Fruit fly (Drosophila melanogaster) whole organism, embryonic: ENCODE data around the gene CG42465.

Experiments
- B-H1 ChIP-seq: fragments of 200-800 bp; sonication (Bioruptor generic); IDR thresholded peaks from 3 replicates; pipeline ENCODE4 v1.3.6; 2022; ENCODE audit warnings: missing biosample characterization, missing genetic modification characterization
- B-H2 ChIP-seq: fragments of 200-800 bp; sonication (Bioruptor generic); optimal IDR thresholded peaks from 2 replicates; lab custom pipeline; 2018; ENCODE audit warnings: missing biosample characterization, mild to moderate bottlenecking, missing genetic modification characterization
- Blimp-1 ChIP-seq: fragments of 200-800 bp; sonication (Bioruptor generic); optimal IDR thresholded peaks from 3 replicates; lab custom pipeline; 2018; ENCODE audit warnings: missing biosample characterization, missing genetic modification characterization, mild to moderate bottlenecking, moderate library complexity, missing genetic modification reagents
- BtbVII ChIP-seq: fragments of 200-800 bp; sonication (Bioruptor generic); optimal IDR thresholded peaks from 3 replicates; lab custom pipeline; 2017; ENCODE audit warnings: missing biosample characterization, mild to moderate bottlenecking, missing genetic modification characterization
- CG12659 ChIP-seq: fragments of 200-800 bp; sonication (Bioruptor generic); optimal IDR thresholded peaks from 3 replicates; lab custom pipeline; 2017; ENCODE audit warnings: mild to moderate bottlenecking, missing biosample characterization, missing genetic modification reagents, missing genetic modification characterization
- CG12744 ChIP-seq: fragments of 200-800 bp; sonication (Bioruptor generic); optimal IDR thresholded peaks from 2 replicates; lab custom pipeline; 2016; ENCODE audit warnings: missing biosample characterization, missing genetic modification characterization
- CG13424 ChIP-seq: fragments of 200-800 bp; sonication (Bioruptor generic); optimal IDR thresholded peaks from 2 replicates; lab custom pipeline; 2019; ENCODE audit warnings: missing biosample characterization, mild to moderate bottlenecking, missing genetic modification characterization, moderate library complexity
- CG14710 ChIP-seq: fragments of 200-800 bp; sonication (Bioruptor generic); optimal IDR thresholded peaks from 3 replicates; lab custom pipeline; 2019; ENCODE audit warnings: missing biosample characterization, mild to moderate bottlenecking, missing genetic modification characterization, moderate library complexity
- CG17568 ChIP-seq: fragments of 200-800 bp; sonication (Bioruptor generic); optimal IDR thresholded peaks from 2 replicates; lab custom pipeline; 2018; ENCODE audit warnings: missing biosample characterization, mild to moderate bottlenecking, missing genetic modification characterization, moderate library complexity
- CG1832 ChIP-seq: fragments of 200-800 bp; sonication (Bioruptor generic); optimal IDR thresholded peaks from 2 replicates; lab custom pipeline; 2017; ENCODE audit warnings: missing biosample characterization, mild to moderate bottlenecking, missing genetic modification characterization, inconsistent platforms
- CG34422 ChIP-seq: fragments of 200-800 bp; sonication (Bioruptor generic); IDR thresholded peaks from 3 replicates; pipeline ENCODE4 v1.3.6; 2022; ENCODE audit warnings: missing biosample characterization, missing genetic modification characterization
- CG3847 ChIP-seq: fragments of 200-800 bp; sonication (Bioruptor generic); IDR thresholded peaks from 2 replicates; pipeline ENCODE4 v1.3.6; 2022; ENCODE audit warnings: missing biosample characterization, missing genetic modification characterization
- CG43689 ChIP-seq: fragments of 200-800 bp; sonication (Bioruptor generic); IDR thresholded peaks from 2 replicates; pipeline ENCODE4 v1.3.6; 2022; ENCODE audit warnings: missing biosample characterization, missing genetic modification characterization
- CG4424 ChIP-seq: fragments of 200-800 bp; sonication (Bioruptor generic); optimal IDR thresholded peaks from 3 replicates; lab custom pipeline; 2016; ENCODE audit warnings: missing biosample characterization, missing genetic modification characterization
- CG4617 ChIP-seq: fragments of 200-800 bp; sonication (Bioruptor generic); optimal IDR thresholded peaks from 3 replicates; lab custom pipeline; 2016; ENCODE audit warnings: missing biosample characterization, missing genetic modification characterization, borderline replicate concordance
- CG9609 ChIP-seq: fragments of 200-800 bp; sonication (Bioruptor generic); optimal IDR thresholded peaks from 3 replicates; lab custom pipeline; 2016; ENCODE audit warnings: missing biosample characterization, missing genetic modification characterization
- CG9727 ChIP-seq: fragments of 200-800 bp; sonication (Bioruptor generic); optimal IDR thresholded peaks from 3 replicates; lab custom pipeline; 2017; ENCODE audit warnings: missing biosample characterization, mild to moderate bottlenecking, missing genetic modification characterization
- Camta ChIP-seq: fragments of 200-800 bp; sonication (Bioruptor generic); optimal IDR thresholded peaks from 2 replicates; lab custom pipeline; 2016; ENCODE audit warnings: missing biosample characterization, missing genetic modification characterization
- Dek ChIP-seq: fragments of 200-800 bp; sonication (Bioruptor generic); optimal IDR thresholded peaks from 3 replicates; lab custom pipeline; 2019; ENCODE audit warnings: missing biosample characterization, mild to moderate bottlenecking, missing genetic modification characterization, moderate library complexity
- HmgD ChIP-seq: fragments of 200-800 bp; sonication (Bioruptor generic); optimal IDR thresholded peaks from 3 replicates; lab custom pipeline; 2016; ENCODE audit warnings: missing biosample characterization, missing genetic modification characterization
- Hmr ChIP-seq: fragments of 200-800 bp; sonication (Bioruptor generic); optimal IDR thresholded peaks from 3 replicates; lab custom pipeline; 2017; ENCODE audit warnings: mild to moderate bottlenecking, missing biosample characterization, missing genetic modification reagents, missing genetic modification characterization
- Lhr ChIP-seq: fragments of 200-800 bp; sonication (Bioruptor generic); optimal IDR thresholded peaks from 3 replicates; lab custom pipeline; 2017; ENCODE audit warnings: mild to moderate bottlenecking, missing biosample characterization, missing genetic modification reagents, missing genetic modification characterization
- Med ChIP-seq: fragments of 200-800 bp; sonication (Bioruptor generic); peaks from one replicate; lab custom pipeline; 2016; ENCODE audit warnings: missing biosample characterization, missing genetic modification characterization, mild to moderate bottlenecking, inconsistent platforms, moderate library complexity
- Myb ChIP-seq: fragments of 200-800 bp; sonication (Bioruptor generic); optimal IDR thresholded peaks from 2 replicates; lab custom pipeline; 2016; ENCODE audit warnings: missing biosample characterization, missing genetic modification characterization
- NC2α ChIP-seq: fragments of 200-800 bp; sonication (Bioruptor generic); optimal IDR thresholded peaks from 2 replicates; lab custom pipeline; 2016; ENCODE audit warnings: missing biosample characterization, missing genetic modification characterization
- Nf-YA ChIP-seq: fragments of 200-800 bp; sonication (Bioruptor generic); IDR thresholded peaks from 2 replicates; pipeline ENCODE4 v1.3.6; 2022; ENCODE audit warnings: missing biosample characterization, missing genetic modification characterization
- Scr ChIP-seq: fragments of 200-800 bp; sonication (Bioruptor generic); IDR thresholded peaks from 2 replicates; pipeline ENCODE4 v1.3.6; 2022; ENCODE audit warnings: missing biosample characterization, missing genetic modification characterization; ENCODE audit not compliant: partially characterized antibody
- Sox102F ChIP-seq: fragments of 200-800 bp; sonication (Bioruptor generic); optimal IDR thresholded peaks from 2 replicates; lab custom pipeline; 2018; ENCODE audit warnings: missing biosample characterization, mild to moderate bottlenecking, missing genetic modification characterization, moderate library complexity
- Sry-δ ChIP-seq: fragments of 200-800 bp; sonication (Bioruptor generic); optimal IDR thresholded peaks from 2 replicates; lab custom pipeline; 2016; ENCODE audit warnings: missing biosample characterization, missing genetic modification characterization
- abd-A ChIP-seq: fragments of 200-800 bp; sonication (Bioruptor generic); optimal IDR thresholded peaks from 3 replicates; lab custom pipeline; 2019; ENCODE audit warnings: missing biosample characterization, mild to moderate bottlenecking, missing genetic modification characterization, moderate library complexity
- dmrt99B ChIP-seq: fragments of 200-800 bp; sonication (Bioruptor generic); optimal IDR thresholded peaks from 2 replicates; lab custom pipeline; 2018; ENCODE audit warnings: missing biosample characterization, mild to moderate bottlenecking, missing genetic modification characterization, moderate library complexity
- gce ChIP-seq: fragments of 200-800 bp; sonication (Bioruptor generic); IDR thresholded peaks from 3 replicates; pipeline ENCODE4 v1.3.6; 2022; ENCODE audit warnings: missing biosample characterization, missing genetic modification characterization
- grn ChIP-seq: fragments of 200-800 bp; sonication (Bioruptor generic); optimal IDR thresholded peaks from 3 replicates; lab custom pipeline; 2017; ENCODE audit warnings: missing biosample characterization, missing genetic modification characterization
- gro ChIP-seq: fragments of 200-800 bp; sonication (Bioruptor generic); optimal IDR thresholded peaks from 2 replicates; lab custom pipeline; 2016; ENCODE audit warnings: missing biosample characterization, missing genetic modification characterization
- gt ChIP-seq: fragments of 200-800 bp; sonication (Bioruptor generic); IDR thresholded peaks from 2 replicates; pipeline ENCODE4 v1.3.6; 2022; ENCODE audit warnings: missing biosample characterization, missing genetic modification characterization
- kni ChIP-seq: fragments of 200-800 bp; sonication (Bioruptor generic); optimal IDR thresholded peaks from 3 replicates; lab custom pipeline; 2017; ENCODE audit warnings: mild to moderate bottlenecking, missing biosample characterization, missing genetic modification reagents, missing genetic modification characterization
- pros ChIP-seq: fragments of 200-800 bp; sonication (Bioruptor generic); optimal IDR thresholded peaks from 3 replicates; lab custom pipeline; 2019; ENCODE audit warnings: missing biosample characterization, mild to moderate bottlenecking, missing genetic modification characterization, moderate library complexity
- ro ChIP-seq: fragments of 200-800 bp; sonication (Bioruptor generic); IDR thresholded peaks from 2 replicates; pipeline ENCODE4 v1.3.6; 2022; ENCODE audit warnings: missing biosample characterization, missing genetic modification characterization
- row ChIP-seq: fragments of 200-800 bp; sonication (Bioruptor generic); IDR thresholded peaks from 3 replicates; pipeline ENCODE4 v1.3.6; 2022; ENCODE audit warnings: missing biosample characterization, missing genetic modification characterization
- run ChIP-seq: fragments of 200-800 bp; sonication (Bioruptor generic); optimal IDR thresholded peaks from 3 replicates; lab custom pipeline; 2018; ENCODE audit warnings: missing biosample characterization, mild to moderate bottlenecking, missing genetic modification characterization
- stc ChIP-seq: fragments of 200-800 bp; sonication (Bioruptor generic); IDR thresholded peaks from 2 replicates; pipeline ENCODE4 v1.3.6; 2022; ENCODE audit warnings: missing biosample characterization, missing genetic modification characterization
- trem ChIP-seq: fragments of 200-800 bp; optimal IDR thresholded peaks from 3 replicates; lab custom pipeline; 2019; ENCODE audit warnings: missing biosample characterization, mild to moderate bottlenecking, missing genetic modification characterization, moderate library complexity
- twi ChIP-seq: fragments of 200-800 bp; optimal IDR thresholded peaks from 2 replicates; lab custom pipeline; 2019; ENCODE audit warnings: missing biosample characterization, mild to moderate bottlenecking, missing genetic modification characterization, moderate library complexity
- unpg ChIP-seq: fragments of 200-800 bp; sonication (Bioruptor generic); optimal IDR thresholded peaks from 3 replicates; lab custom pipeline; 2018; ENCODE audit warnings: missing biosample characterization, mild to moderate bottlenecking, missing genetic modification characterization, moderate library complexity
- wdn ChIP-seq: fragments of 200-800 bp; sonication (Bioruptor generic); IDR thresholded peaks from 2 replicates; pipeline ENCODE4 v1.3.6; 2022; ENCODE audit warnings: missing biosample characterization, missing genetic modification characterization
- yki ChIP-seq: fragments of >200 bp; optimal IDR thresholded peaks from 3 replicates; lab custom pipeline; 2018
- zen ChIP-seq: fragments of 200-800 bp; sonication (Bioruptor generic); optimal IDR thresholded peaks from 3 replicates; lab custom pipeline; 2018; ENCODE audit warnings: missing biosample characterization, mild to moderate bottlenecking, missing genetic modification characterization, moderate library complexity
- zfh2 ChIP-seq: fragments of 200-800 bp; sonication (Bioruptor generic); optimal IDR thresholded peaks from 2 replicates; lab custom pipeline; 2016; ENCODE audit warnings: missing biosample characterization, missing genetic modification characterization

The CG42465 gene

DNA sequence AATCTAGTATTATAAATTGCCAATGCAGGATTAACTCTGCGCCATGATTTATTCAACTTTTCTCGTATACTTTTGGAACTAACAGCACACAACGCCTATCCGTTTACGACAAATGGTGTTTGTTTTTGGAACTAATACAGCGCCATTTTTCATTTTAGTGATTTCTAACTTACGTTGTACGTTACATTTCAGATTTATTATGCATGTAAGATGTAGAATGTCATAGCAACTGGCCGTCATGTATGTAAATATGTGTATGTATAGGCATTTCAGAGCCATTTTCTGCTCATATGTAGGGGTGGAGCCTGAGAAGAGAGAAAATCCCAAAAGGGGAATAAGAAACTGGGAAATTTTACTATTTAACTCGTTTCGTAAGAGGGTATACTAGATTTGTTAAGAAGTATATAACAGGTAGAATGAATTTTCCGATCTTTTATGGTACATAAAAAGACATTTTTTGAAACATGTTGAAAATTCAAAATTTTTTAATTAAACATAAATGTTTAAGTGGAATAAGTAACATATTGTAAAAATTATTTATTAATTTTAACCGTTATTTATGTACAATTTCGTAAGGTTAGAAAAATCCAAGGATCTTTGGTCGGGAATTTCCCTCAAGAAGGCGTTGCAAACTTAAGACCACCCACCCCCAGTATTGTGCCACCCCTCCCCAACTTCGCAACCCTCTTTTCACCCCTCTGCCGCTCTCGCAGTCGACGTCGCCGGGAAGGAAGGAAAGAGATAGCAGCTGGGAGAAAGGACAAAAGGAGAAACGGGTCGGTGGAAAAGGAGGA is 42.4 kb upstream of the CG42465 start (continued):
- TF ChIP-seq dmrt99B (peak; percentile 40), BtbVII (GFP tag; lab: Kevin White, UChicago) (no peak), HmgD (peak; percentile 75), zfh2 (GFP tag; lab: Kevin White, UChicago) (peak; percentile 32), kni (peak; percentile 14), CG9727 (GFP tag; lab: Kevin White, UChicago) (peak; percentile 16), zen (tag; lab: Kevin White, UChicago) (peak; percentile 81), row (GFP tag; lab: Robert Waterston, UW) (peak; percentile 72; the same call in 2 of the 3 replicates), CG9609 (GFP tag; lab: Kevin White, UChicago) (no peak), Med (GFP tag; lab: Kevin White, UChicago) (peak; percentile 96), wdn (GFP tag; lab: Robert Waterston, UW) (no peak), CG4424 (GFP tag; lab: Kevin White, UChicago) (peak; percentile 66), CG12659 (GFP tag; lab: Kevin White, UChicago) (peak; percentile 32), NC2α (GFP tag; lab: Kevin White, UChicago) (peak; percentile 33), unpg (GFP tag; lab: Kevin White, UChicago) (peak; percentile 40), CG34422 (GFP tag; lab: Robert Waterston, UW) (peak; percentile 73), stc (0 out of 2 replicates have a peak, but pooled peaks have one; percentile 17), CG14710 (peak; percentile 51), Scr (GFP tag; lab: Robert Waterston, UW) (no peak), CG4617 (GFP tag; lab: Kevin White, UChicago) (peak; percentile 30), Sox102F (GFP tag; lab: Kevin White, UChicago) (peak; percentile 32), CG43689 (GFP tag; lab: Robert Waterston, UW) (no peak), yki (lab: Kevin White, UChicago) (peak; percentile 32), gt (GFP tag; lab: Robert Waterston, UW) (no peak), CG12744 (peak; percentile 58), ro (GFP tag; lab: Robert Waterston, UW) (no peak), Nf-YA (GFP tag; lab: Robert Waterston, UW) (no peak), Sry-δ (GFP tag; lab: Kevin White, UChicago) (peak; percentile 50), B-H2 (peak; percentile 75), Dek (tag; lab: Kevin White, UChicago) (peak; percentile 31), grn (GFP tag; lab: Kevin White, UChicago) (peak; percentile 1), Myb (GFP tag; lab: Kevin White, UChicago) (peak; percentile 55), CG17568 (GFP tag; lab: Kevin White, UChicago) (no peak), gce (GFP tag; lab: Robert Waterston, UW) (peak; percentile 53; the same call in 1 of the 3 replicates), abd-A (peak; percentile 72), CG3847 (GFP tag; lab: Robert Waterston, UW) (peak; percentile 44; the same call in 1 of the 2 replicates), pros (GFP tag; lab: Kevin White, UChicago) (peak; percentile 94), twi (tag; lab: Kevin White, UChicago) (peak; percentile 35), CG1832 (peak; percentile 73), run (tag; lab: Kevin White, UChicago) (peak; percentile 11), gro (peak; percentile 14), trem (peak; percentile 47), Blimp-1 (peak; percentile 55), Lhr (GFP tag; lab: Kevin White, UChicago) (peak; percentile 80), Camta (GFP tag; lab: Kevin White, UChicago) (peak; percentile 16), B-H1 (peak; percentile 31; the same call in 1 of the 3 replicates), Hmr (GFP tag; lab: Kevin White, UChicago) (peak; percentile 64), CG13424 (tag; lab: Kevin White, UChicago) (peak; percentile 12)
